Worm (Caenorhabditis elegans) whole organism, L3 larva: ENCODE data around the gene col-133.

Source experiments
- elt-2 ChIP-seq: sonication (generic microtip); optimal IDR thresholded peaks from 2 replicates; lab custom pipeline; 2016; ENCODE audit warnings: missing genetic modification reagents, mild to moderate bottlenecking, missing genetic modification characterization, missing compliant biosample characterization
- hmg-11 ChIP-seq: sonication (generic microtip); optimal IDR thresholded peaks from 2 replicates; lab custom pipeline; 2016; ENCODE audit warnings: missing genetic modification characterization, missing compliant biosample characterization
- nhr-76 ChIP-seq: fragments of 150-350 bp; sonication (generic microtip); optimal IDR thresholded peaks from 5 replicates; lab custom pipeline; 2014; ENCODE audit warnings: missing biosample characterization, missing genetic modification characterization
- nhr-77 ChIP-seq: fragments of 150-350 bp; optimal IDR thresholded peaks from 2 replicates; lab custom pipeline; 2014; ENCODE audit warnings: missing biosample characterization, missing genetic modification characterization
- unc-62 ChIP-seq: fragments of 150-350 bp; sonication (generic microtip); optimal IDR thresholded peaks from 4 replicates; lab custom pipeline; 2014; ENCODE audit warnings: missing biosample characterization, missing genetic modification reagents, missing genetic modification characterization

DNA sequence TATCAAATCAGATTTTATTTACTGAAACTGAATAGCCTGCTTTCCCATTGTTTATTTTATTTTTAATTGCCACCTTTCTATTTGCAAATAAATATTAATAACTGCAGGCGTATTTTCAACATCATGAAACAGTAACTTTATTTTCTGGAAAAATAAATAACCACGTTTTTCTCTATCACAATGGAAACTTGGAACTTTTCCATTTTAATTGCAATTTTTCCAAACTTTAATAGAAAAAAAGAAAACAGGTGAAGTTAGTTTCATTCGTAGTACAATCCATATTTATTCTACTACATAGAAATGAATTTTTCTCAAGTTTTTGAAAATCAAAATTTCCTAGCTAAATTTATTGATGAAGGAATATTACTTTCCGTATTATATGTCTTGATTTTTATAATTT lies 29.9 kb upstream of the col-133 start, which contains the start of gene srz-42:
- no peak for TF ChIP-seq unc-62 (GFP tag; lab: Kevin White, UChicago)
- no peak for TF ChIP-seq elt-2 (tag; lab: Kevin White, UChicago)
- no peak for TF ChIP-seq nhr-77 (tag; lab: Kevin White, UChicago)
- no peak for TF ChIP-seq hmg-11 (tag; lab: Kevin White, UChicago)
- TF ChIP-seq nhr-76 (tag; lab: Kevin White, UChicago), result no peak
